Worm (Caenorhabditis elegans) whole organism, L2 larva: ENCODE results near the gene clec-48.

ENCODE experiments used
- F13H6.1 ChIP-seq: sonication (generic microtip); optimal IDR thresholded peaks from 2 replicates; lab custom pipeline; 2016; ENCODE audit warnings: missing genetic modification characterization, missing compliant biosample characterization
- R02D3.7 ChIP-seq: fragments of 150-350 bp; optimal IDR thresholded peaks from 2 replicates; lab custom pipeline; 2014; ENCODE audit warnings: missing biosample characterization, missing genetic modification characterization
- Y55F3AM.14 ChIP-seq: fragments of 200-800 bp; sonication (Bioruptor generic); optimal IDR thresholded peaks from 2 replicates; lab custom pipeline; 2018; ENCODE audit warnings: mild to moderate bottlenecking, missing genetic modification characterization, missing compliant biosample characterization
- aly-2 ChIP-seq: fragments of 150-350 bp; optimal IDR thresholded peaks from 2 replicates; lab custom pipeline; 2014; ENCODE audit warnings: missing biosample characterization, missing genetic modification characterization
- blmp-1 ChIP-seq: sonication (generic microtip); optimal IDR thresholded peaks from 2 replicates; lab custom pipeline; 2017; ENCODE audit warnings: missing genetic modification characterization, mild to moderate bottlenecking, missing compliant biosample characterization, antibody characterized with exemption, moderate library complexity; ENCODE audit not compliant: insufficient read depth
- ceh-82 ChIP-seq: fragments of 150-350 bp; optimal IDR thresholded peaks from 2 replicates; lab custom pipeline; 2014; ENCODE audit warnings: missing biosample characterization, missing genetic modification characterization
- dmd-4 ChIP-seq: sonication (generic microtip); optimal IDR thresholded peaks from 2 replicates; lab custom pipeline; 2017; ENCODE audit warnings: missing biosample characterization, missing genetic modification characterization
- egl-27 ChIP-seq: sonication (generic microtip); optimal IDR thresholded peaks from 3 replicates; lab custom pipeline; 2017; ENCODE audit warnings: missing biosample characterization, missing genetic modification reagents, missing genetic modification characterization
- elt-1 ChIP-seq: fragments of 150-350 bp; optimal IDR thresholded peaks from 2 replicates; lab custom pipeline; 2014; ENCODE audit warnings: missing biosample characterization, missing genetic modification characterization
- elt-3 ChIP-seq: sonication (generic microtip); optimal IDR thresholded peaks from 2 replicates; lab custom pipeline; 2017; ENCODE audit warnings: missing biosample characterization, missing genetic modification characterization
- fos-1 ChIP-seq: fragments of 150-350 bp; optimal IDR thresholded peaks from 2 replicates; lab custom pipeline; 2014; ENCODE audit warnings: missing biosample characterization, missing genetic modification characterization
- lin-11 ChIP-seq: fragments of 150-350 bp; sonication (generic microtip); optimal IDR thresholded peaks from 2 replicates; lab custom pipeline; 2014; ENCODE audit warnings: missing biosample characterization, missing genetic modification characterization, inconsistent platforms, mixed read lengths
- lin-13 ChIP-seq: fragments of 150-350 bp; optimal IDR thresholded peaks from 2 replicates; lab custom pipeline; 2014; ENCODE audit warnings: missing biosample characterization, missing genetic modification reagents, missing genetic modification characterization
- mdl-1 ChIP-seq, 2 experiments: fragments of 150-350 bp in 1 of 2; sonication (generic microtip) in 1 of 2; optimal IDR thresholded peaks; 2 replicates each; lab custom pipeline; 2017; ENCODE audit warnings: missing biosample characterization in 2 of 2, missing genetic modification characterization in 2 of 2
- nhr-10 ChIP-seq: sonication (generic microtip); optimal IDR thresholded peaks from 2 replicates; lab custom pipeline; 2017; ENCODE audit warnings: missing biosample characterization, missing genetic modification characterization
- nhr-11 ChIP-seq: fragments of 150-350 bp; optimal IDR thresholded peaks from 2 replicates; lab custom pipeline; 2014; ENCODE audit warnings: missing biosample characterization, missing genetic modification characterization
- nhr-12 ChIP-seq: fragments of 150-350 bp; optimal IDR thresholded peaks from 2 replicates; lab custom pipeline; 2014; ENCODE audit warnings: missing biosample characterization, missing genetic modification characterization
- nhr-129 ChIP-seq: fragments of 150-350 bp; optimal IDR thresholded peaks from 2 replicates; lab custom pipeline; 2014; ENCODE audit warnings: missing biosample characterization, missing genetic modification characterization
- nhr-23 ChIP-seq: fragments of 150-350 bp; optimal IDR thresholded peaks from 2 replicates; lab custom pipeline; 2014; ENCODE audit warnings: missing biosample characterization, missing genetic modification reagents, missing genetic modification characterization
- nhr-25 ChIP-seq: fragments of 150-350 bp; sonication (generic microtip); optimal IDR thresholded peaks from 3 replicates; lab custom pipeline; 2014; ENCODE audit warnings: missing biosample characterization, missing genetic modification characterization
- nhr-77 ChIP-seq: fragments of 150-350 bp; optimal IDR thresholded peaks from 2 replicates; lab custom pipeline; 2014; ENCODE audit warnings: missing biosample characterization, missing genetic modification characterization
- peb-1 ChIP-seq: fragments of 150-350 bp; optimal IDR thresholded peaks from 2 replicates; lab custom pipeline; 2014; ENCODE audit warnings: missing biosample characterization, missing genetic modification characterization
- sem-4 ChIP-seq: fragments of 150-350 bp; optimal IDR thresholded peaks from 2 replicates; lab custom pipeline; 2014; ENCODE audit warnings: missing biosample characterization, missing genetic modification reagents, missing genetic modification characterization
- sma-9 ChIP-seq, 2 experiments: fragments of 150-350 bp in 1 of 2; sonication (generic microtip) in 1 of 2; optimal IDR thresholded peaks; 2 replicates each; lab custom pipeline; 2014 to 2016; ENCODE audit warnings: missing genetic modification characterization in 2 of 2, mild to moderate bottlenecking in 1 of 2, missing biosample characterization in 1 of 2, missing compliant biosample characterization in 1 of 2, missing genetic modification reagents in 1 of 2, moderate library complexity in 1 of 2
- snpc-4 ChIP-seq: fragments of 150-350 bp; optimal IDR thresholded peaks from 2 replicates; lab custom pipeline; 2014; ENCODE audit warnings: missing biosample characterization, missing genetic modification characterization
- unc-39 ChIP-seq: fragments of 150-350 bp; optimal IDR thresholded peaks from 2 replicates; lab custom pipeline; 2014; ENCODE audit warnings: missing biosample characterization, missing genetic modification characterization
- unc-55 ChIP-seq: fragments of 150-350 bp; sonication (generic microtip); optimal IDR thresholded peaks from 3 replicates; lab custom pipeline; 2014; ENCODE audit warnings: missing biosample characterization, missing genetic modification reagents, missing genetic modification characterization
- zag-1 ChIP-seq: fragments of 150-350 bp; optimal IDR thresholded peaks from 2 replicates; lab custom pipeline; 2014; ENCODE audit warnings: missing biosample characterization, missing genetic modification characterization
- ztf-11 ChIP-seq: sonication (generic microtip); optimal IDR thresholded peaks from 2 replicates; lab custom pipeline; 2017; ENCODE audit warnings: missing biosample characterization, missing genetic modification characterization
- ztf-4 ChIP-seq: fragments of 150-350 bp; optimal IDR thresholded peaks from 2 replicates; lab custom pipeline; 2014; ENCODE audit warnings: missing biosample characterization, missing genetic modification characterization

The clec-48 gene

DNA sequence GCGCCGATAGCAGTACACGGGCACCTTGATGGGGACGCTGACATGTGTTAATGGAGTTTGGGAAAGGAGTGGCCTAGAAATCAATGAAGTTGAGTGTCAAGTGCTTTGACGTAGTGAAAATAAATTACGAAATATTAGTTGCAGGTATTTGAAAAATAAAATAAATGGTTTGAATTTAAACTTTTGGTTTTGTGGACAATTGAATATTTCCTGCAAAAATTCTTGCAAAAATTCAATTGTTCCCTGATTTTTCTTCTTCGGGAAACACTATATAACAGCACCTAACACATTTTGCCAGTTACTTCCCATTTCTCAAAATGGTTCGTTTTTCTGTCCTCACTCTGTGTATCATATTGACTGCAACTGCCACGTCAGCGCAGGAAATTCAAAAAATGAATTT, 15.3 kb upstream of the clec-48 start, which contains the start of gene Y37H2A.13:
Y37H2A.13 (plus strand) TSS at position 301 of the 400 bp plus-strand sequence.
- TF ChIP-seq R02D3.7 (tag; lab: Kevin White, UChicago) = no peak
- no peak for TF ChIP-seq F13H6.1 (tag; lab: Kevin White, UChicago)
- no peak for TF ChIP-seq ceh-82 (tag; lab: Kevin White, UChicago)
- no peak for TF ChIP-seq nhr-12 (tag; lab: Kevin White, UChicago)
- TF ChIP-seq lin-13 (GFP tag; lab: Kevin White, UChicago) = no peak
- TF ChIP-seq ztf-4 (tag; lab: Kevin White, UChicago) = no peak
- TF ChIP-seq nhr-11 (tag; lab: Kevin White, UChicago) = no peak
- no peak for TF ChIP-seq elt-1 (tag; lab: Kevin White, UChicago)
- TF ChIP-seq ztf-11 (tag; lab: Kevin White, UChicago) = no peak
- no peak for TF ChIP-seq aly-2
- no peak for TF ChIP-seq Y55F3AM.14 (GFP tag; lab: Kevin White, UChicago)
- TF ChIP-seq nhr-77 (tag; lab: Kevin White, UChicago) = no peak
- TF ChIP-seq egl-27 (tag; lab: Kevin White, UChicago) = no peak
- TF ChIP-seq peb-1 = no peak
- TF ChIP-seq nhr-10 (tag; lab: Kevin White, UChicago) = no peak

DNA sequence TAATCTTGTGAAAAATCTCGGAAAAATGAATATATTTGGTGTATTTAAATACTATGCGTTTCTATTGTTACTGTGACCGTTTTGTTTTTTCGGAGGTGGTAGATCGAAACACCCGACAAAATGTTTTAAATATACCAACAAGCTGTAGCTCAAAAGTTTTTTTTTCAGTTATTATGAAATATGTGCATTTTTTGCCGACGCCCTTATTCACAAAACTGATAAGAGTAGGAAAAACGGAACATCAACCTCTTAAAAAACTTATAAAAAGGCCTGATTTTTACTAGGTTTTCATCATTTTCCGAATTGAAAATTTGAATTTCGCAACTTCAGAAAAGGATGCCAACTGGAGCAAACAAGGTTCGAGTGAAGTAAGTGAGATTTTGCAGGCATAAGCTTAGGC, 14.4 kb upstream of the clec-48 start, which contains the start of gene Y37H2A.14:
Y37H2A.14 (plus strand) TSS at position 301 of the 400 bp plus-strand sequence.
- TF ChIP-seq nhr-129 (tag; lab: Kevin White, UChicago) (no peak), egl-27 (tag; lab: Kevin White, UChicago) (no peak), R02D3.7 (tag; lab: Kevin White, UChicago) (no peak), Y55F3AM.14 (GFP tag; lab: Kevin White, UChicago) (no peak), elt-1 (tag; lab: Kevin White, UChicago) (no peak), lin-11 (no peak), lin-13 (GFP tag; lab: Kevin White, UChicago) (no peak), unc-39 (tag; lab: Kevin White, UChicago) (no peak), F13H6.1 (tag; lab: Kevin White, UChicago) (no peak)

DNA sequence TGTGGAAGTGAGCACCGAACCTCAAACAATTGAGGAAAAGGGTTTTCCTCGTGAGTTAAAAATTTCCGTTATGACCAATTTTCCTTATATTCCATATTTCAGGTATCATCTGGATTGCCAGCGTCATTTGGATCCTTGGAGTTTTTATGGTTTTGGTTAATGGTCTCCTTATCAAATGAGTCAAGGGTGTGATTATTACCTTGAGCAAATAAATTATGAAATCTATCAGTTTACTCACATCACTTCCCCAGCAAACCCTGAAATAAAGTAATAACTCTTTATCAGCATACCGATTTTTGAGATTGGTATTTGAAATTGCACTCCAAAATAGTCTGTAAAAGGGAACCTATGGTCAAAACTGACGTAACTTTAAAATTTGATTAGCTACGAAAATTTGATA, 13.4 kb upstream of the clec-48 start:
- TF ChIP-seq Y55F3AM.14 (GFP tag; lab: Kevin White, UChicago) (no peak), blmp-1 (tag; lab: Kevin White, UChicago) (no peak), ceh-82 (tag; lab: Kevin White, UChicago) (no peak), elt-3 (tag; lab: Kevin White, UChicago) (no peak), sma-9 (GFP tag; optimal IDR thresholded peaks at IDR 0.05; lab: Kevin White, UChicago) (no peak), sma-9 (tag; optimal IDR thresholded peaks at IDR 0.05; lab: Kevin White, UChicago) (no peak), snpc-4 (tag; lab: Kevin White, UChicago) (no peak), nhr-12 (tag; lab: Kevin White, UChicago) (no peak)

DNA sequence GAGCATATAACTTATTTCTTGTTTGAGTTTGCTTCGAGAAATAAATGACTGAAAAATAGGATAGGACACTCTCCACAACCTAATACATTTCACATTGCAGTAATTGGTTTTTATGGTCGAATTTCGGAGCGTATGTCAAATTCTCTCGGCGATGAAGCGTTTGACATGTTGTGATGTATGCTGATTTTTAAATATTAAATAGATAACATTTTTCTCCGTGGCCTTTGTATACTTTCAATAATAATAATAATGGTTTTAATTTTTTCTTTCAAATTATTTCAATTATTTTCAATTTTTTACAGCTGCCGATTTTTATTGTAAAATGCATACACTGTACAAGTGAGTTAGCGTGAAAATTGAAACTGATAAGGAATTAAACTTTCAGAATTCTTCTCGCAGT, 11.7 kb upstream of the clec-48 start, which contains the start of gene C14A6.3:
C14A6.3 (plus strand) TSS at position 301 of the 400 bp plus-strand sequence.
- TF ChIP-seq fos-1 (peak; percentile 4), nhr-25 (tag; lab: Kevin White, UChicago) (no peak)

DNA sequence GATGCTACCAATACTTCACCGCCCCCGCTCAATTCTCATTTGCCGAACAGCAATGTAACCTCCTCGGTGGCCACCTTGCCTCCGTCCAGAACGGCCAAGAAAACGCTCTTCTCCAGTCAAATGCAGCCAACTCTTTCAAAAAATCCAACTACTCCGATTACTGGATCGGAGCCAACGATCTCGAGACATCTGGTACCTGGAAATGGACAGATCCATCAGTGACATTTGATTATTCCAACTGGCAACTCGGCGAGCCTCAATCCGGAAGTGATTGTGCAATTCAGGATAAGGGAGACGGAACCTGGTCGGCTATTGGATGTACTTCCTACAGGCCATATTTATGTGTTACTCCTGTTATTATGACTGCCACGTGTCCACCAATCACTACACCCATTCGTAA, 346 bp downstream of the clec-48 start:
- TF ChIP-seq nhr-25 (tag; lab: Kevin White, UChicago) (no peak), Y55F3AM.14 (GFP tag; lab: Kevin White, UChicago) (no peak), unc-55 (no peak), elt-3 (tag; lab: Kevin White, UChicago) (no peak), nhr-10 (tag; lab: Kevin White, UChicago) (no peak), sem-4 (tag; lab: Kevin White, UChicago) (no peak), blmp-1 (tag; lab: Kevin White, UChicago) (no peak), nhr-12 (tag; lab: Kevin White, UChicago) (no peak), zag-1 (no peak)

DNA sequence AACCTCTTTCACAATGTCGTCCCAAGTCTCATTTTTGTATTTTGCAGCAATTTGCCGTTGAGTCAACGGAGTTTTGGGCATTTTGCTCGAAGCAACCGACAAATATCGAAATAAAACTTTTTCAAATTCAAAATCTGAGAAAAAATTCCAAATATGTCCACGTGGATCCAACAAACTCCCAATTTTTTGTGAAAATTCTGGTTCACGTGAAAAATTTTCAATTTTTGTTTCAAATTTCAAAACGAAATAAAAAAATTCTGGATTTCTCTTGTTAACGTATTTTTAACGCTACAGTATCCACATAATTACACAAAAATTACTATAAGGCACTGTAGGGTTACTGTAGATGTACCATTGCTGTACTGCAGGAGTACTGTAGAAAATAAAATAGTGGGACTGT, 3.4 kb downstream of the clec-48 start, which contains the start of gene C14A6.13:
C14A6.13 (minus strand) TSS at position 101 of the 400 bp plus-strand sequence.
- TF ChIP-seq nhr-23 (no peak), dmd-4 (tag; lab: Kevin White, UChicago) (no peak), mdl-1 (tag; optimal IDR thresholded peaks at IDR 0.05; lab: Kevin White, UChicago) (no peak), sem-4 (tag; lab: Kevin White, UChicago) (no peak)
